Fruit fly (Drosophila melanogaster) whole organism, embryonic: ENCODE data around the gene Ctr1B.

ENCODE experiments used
- B-H2 ChIP-seq: fragments of 200-800 bp; sonication (Bioruptor generic); optimal IDR thresholded peaks from 2 replicates; lab custom pipeline; 2018; ENCODE audit warnings: missing biosample characterization, mild to moderate bottlenecking, missing genetic modification characterization
- CG10274 ChIP-seq: fragments of 200-800 bp; sonication (Bioruptor generic); optimal IDR thresholded peaks from 3 replicates; lab custom pipeline; 2017; ENCODE audit warnings: missing biosample characterization, mild to moderate bottlenecking, missing genetic modification characterization
- CG10543 ChIP-seq: fragments of 200-800 bp; sonication (Bioruptor generic); optimal IDR thresholded peaks from 3 replicates; lab custom pipeline; 2017; ENCODE audit warnings: missing biosample characterization, mild to moderate bottlenecking, missing genetic modification characterization, moderate library complexity
- CG10959 ChIP-seq: fragments of 200-800 bp; sonication (Bioruptor generic); IDR thresholded peaks from 2 replicates; pipeline ENCODE4 v1.3.6; 2022; ENCODE audit warnings: missing biosample characterization, missing genetic modification characterization
- CG11085 ChIP-seq: fragments of 200-800 bp; sonication (Bioruptor generic); IDR thresholded peaks from 2 replicates; pipeline ENCODE4 v1.3.6; 2022; ENCODE audit warnings: missing biosample characterization, missing genetic modification characterization
- CG11456 ChIP-seq: fragments of 200-800 bp; sonication (Bioruptor generic); IDR thresholded peaks from 3 replicates; pipeline ENCODE4 v1.3.6; 2022; ENCODE audit warnings: missing biosample characterization, missing genetic modification characterization
- CG1233 ChIP-seq: fragments of 200-800 bp; sonication (Bioruptor generic); optimal IDR thresholded peaks from 4 replicates; lab custom pipeline; 2018; ENCODE audit warnings: missing biosample characterization, mild to moderate bottlenecking, missing genetic modification characterization
- CG12769 ChIP-seq: fragments of 200-800 bp; sonication (Bioruptor generic); optimal IDR thresholded peaks from 2 replicates; lab custom pipeline; 2019; ENCODE audit warnings: missing biosample characterization, mild to moderate bottlenecking, missing genetic modification characterization, moderate library complexity
- CG13894 ChIP-seq: fragments of 200-800 bp; sonication (Bioruptor generic); optimal IDR thresholded peaks from 3 replicates; lab custom pipeline; 2018; ENCODE audit warnings: missing biosample characterization, mild to moderate bottlenecking, missing genetic modification characterization, moderate library complexity
- CG14014 ChIP-seq: fragments of 200-800 bp; sonication (Bioruptor generic); IDR thresholded peaks from 2 replicates; pipeline ENCODE4 v1.3.6; 2022; ENCODE audit warnings: missing biosample characterization, missing genetic modification characterization
- CG3163 ChIP-seq: fragments of 200-800 bp; sonication (Bioruptor generic); optimal IDR thresholded peaks from 3 replicates; lab custom pipeline; 2016; ENCODE audit warnings: missing biosample characterization, missing genetic modification characterization
- CG32767 ChIP-seq: fragments of 200-800 bp; sonication (Bioruptor generic); IDR thresholded peaks from 2 replicates; pipeline ENCODE4 v1.3.6; 2022; ENCODE audit warnings: missing biosample characterization, missing genetic modification characterization
- CG3281 ChIP-seq: fragments of 200-800 bp; sonication (Bioruptor generic); optimal IDR thresholded peaks from 3 replicates; lab custom pipeline; 2017; ENCODE audit warnings: missing biosample characterization, mild to moderate bottlenecking, missing genetic modification characterization
- CG4360 ChIP-seq: fragments of 200-800 bp; sonication (Bioruptor generic); IDR thresholded peaks from 2 replicates; pipeline ENCODE4 v1.3.6; 2022; ENCODE audit warnings: missing biosample characterization, missing genetic modification characterization
- CG4424 ChIP-seq: fragments of 200-800 bp; sonication (Bioruptor generic); optimal IDR thresholded peaks from 3 replicates; lab custom pipeline; 2016; ENCODE audit warnings: missing biosample characterization, missing genetic modification characterization
- CG6689 ChIP-seq: fragments of 200-800 bp; sonication (Bioruptor generic); IDR thresholded peaks from 2 replicates; pipeline ENCODE4 v1.3.6; 2022; ENCODE audit warnings: missing biosample characterization, missing genetic modification characterization
- CG6765 ChIP-seq: fragments of 200-800 bp; sonication (Bioruptor generic); optimal IDR thresholded peaks from 3 replicates; lab custom pipeline; 2017; ENCODE audit warnings: missing biosample characterization, mild to moderate bottlenecking, missing genetic modification characterization
- CG8290 ChIP-seq, 3 experiments: fragments of 200-800 bp; sonication (Bioruptor generic); optimal IDR thresholded peaks; 2 replicates each; lab custom pipeline; 2016 to 2019; ENCODE audit warnings: missing biosample characterization in 3 of 3, missing genetic modification characterization in 3 of 3, mild to moderate bottlenecking in 2 of 3, moderate library complexity in 1 of 3
- HLH4C ChIP-seq: fragments of 200-800 bp; sonication (Bioruptor generic); IDR thresholded peaks from 3 replicates; pipeline ENCODE4 v1.3.6; 2022; ENCODE audit warnings: missing biosample characterization, missing genetic modification characterization; ENCODE audit not compliant: partially characterized antibody
- Hr78 ChIP-seq, 2 experiments: fragments of 200-800 bp in 1 of 2; fragments of >200 bp in 1 of 2; sonication (Bioruptor generic) in 1 of 2; optimal IDR thresholded peaks; 2 replicates each; lab custom pipeline; 2017 to 2019; ENCODE audit warnings: missing biosample characterization in 2 of 2, missing genetic modification characterization in 2 of 2, mild to moderate bottlenecking in 1 of 2, moderate library complexity in 1 of 2
- Max ChIP-seq: fragments of 200-800 bp; sonication (Bioruptor generic); optimal IDR thresholded peaks from 2 replicates; lab custom pipeline; 2016; ENCODE audit warnings: missing biosample characterization, mild to moderate bottlenecking, missing genetic modification characterization
- Med ChIP-seq: fragments of 200-800 bp; sonication (Bioruptor generic); peaks from one replicate; lab custom pipeline; 2016; ENCODE audit warnings: missing biosample characterization, missing genetic modification characterization, mild to moderate bottlenecking, inconsistent platforms, moderate library complexity
- Oaz ChIP-seq: fragments of 200-800 bp; sonication (Bioruptor generic); IDR thresholded peaks from 2 replicates; pipeline ENCODE4 v1.3.6; 2022; ENCODE audit warnings: missing biosample characterization, missing genetic modification characterization
- Poxn ChIP-seq: fragments of 200-800 bp; sonication (Bioruptor generic); IDR thresholded peaks from 2 replicates; pipeline ENCODE4 v1.3.6; 2022; ENCODE audit warnings: missing biosample characterization, missing genetic modification characterization
- ab ChIP-seq: fragments of 200-800 bp; sonication (Bioruptor generic); optimal IDR thresholded peaks from 2 replicates; lab custom pipeline; 2016; ENCODE audit warnings: missing biosample characterization, missing genetic modification characterization
- amos ChIP-seq: fragments of 200-800 bp; sonication (Bioruptor generic); IDR thresholded peaks from 2 replicates; pipeline ENCODE4 v1.3.6; 2022; ENCODE audit warnings: missing biosample characterization, missing genetic modification characterization; ENCODE audit not compliant: partially characterized antibody
- bbx ChIP-seq: fragments of 200-800 bp; sonication (Bioruptor generic); IDR thresholded peaks from 2 replicates; pipeline ENCODE4 v1.3.6; 2022; ENCODE audit warnings: missing biosample characterization, missing genetic modification characterization; ENCODE audit not compliant: partially characterized antibody
- bcd ChIP-seq: fragments of 200-800 bp; sonication (Bioruptor generic); optimal IDR thresholded peaks from 2 replicates; lab custom pipeline; 2017; ENCODE audit warnings: missing biosample characterization, mild to moderate bottlenecking, missing genetic modification characterization
- ci ChIP-seq: fragments of 200-800 bp; sonication (Bioruptor generic); IDR thresholded peaks from 3 replicates; pipeline ENCODE4 v1.3.6; 2022; ENCODE audit warnings: missing biosample characterization, missing genetic modification characterization
- croc ChIP-seq: fragments of 200-800 bp; sonication (Bioruptor generic); conservative IDR thresholded peaks from 3 replicates; pipeline ENCODE4 v1.3.6; 2022; ENCODE audit warnings: missing biosample characterization, missing genetic modification characterization
- cwo ChIP-seq: fragments of 200-800 bp; sonication (Bioruptor generic); optimal IDR thresholded peaks from 3 replicates; lab custom pipeline; 2017; ENCODE audit warnings: missing biosample characterization, missing genetic modification characterization, mild to moderate bottlenecking, moderate library complexity, missing genetic modification reagents
- dan ChIP-seq: fragments of 200-800 bp; sonication (Bioruptor generic); IDR thresholded peaks from 2 replicates; pipeline ENCODE4 v1.3.6; 2022; ENCODE audit warnings: missing biosample characterization, missing genetic modification characterization
- dmrt11E ChIP-seq: fragments of 200-800 bp; sonication (Bioruptor generic); optimal IDR thresholded peaks from 3 replicates; lab custom pipeline; 2018; ENCODE audit warnings: missing biosample characterization, mild to moderate bottlenecking, missing genetic modification characterization, moderate library complexity
- ems ChIP-seq: fragments of 200-800 bp; sonication (Bioruptor generic); optimal IDR thresholded peaks from 3 replicates; lab custom pipeline; 2016; ENCODE audit warnings: missing biosample characterization, missing genetic modification characterization
- ftz-f1 ChIP-seq: fragments of 200-800 bp; sonication (Bioruptor generic); optimal IDR thresholded peaks from 2 replicates; lab custom pipeline; 2016; ENCODE audit warnings: missing biosample characterization, missing genetic modification characterization
- lmd ChIP-seq: fragments of 200-800 bp; sonication (Bioruptor generic); IDR thresholded peaks from 2 replicates; pipeline ENCODE4 v1.3.6; 2022; ENCODE audit warnings: missing biosample characterization, missing genetic modification characterization
- luna ChIP-seq: fragments of 200-800 bp; sonication (Bioruptor generic); optimal IDR thresholded peaks from 2 replicates; lab custom pipeline; 2016; ENCODE audit warnings: missing biosample characterization, missing genetic modification characterization
- mirr ChIP-seq: fragments of 200-800 bp; sonication (Bioruptor generic); optimal IDR thresholded peaks from 3 replicates; lab custom pipeline; 2018; ENCODE audit warnings: missing biosample characterization, mild to moderate bottlenecking, missing genetic modification characterization
- otp ChIP-seq: fragments of 200-800 bp; sonication (Bioruptor generic); IDR thresholded peaks from 3 replicates; pipeline ENCODE4, ENCODE4 v1.3.6; 2022; ENCODE audit warnings: missing biosample characterization, missing genetic modification characterization
- pfk ChIP-seq: fragments of 200-800 bp; sonication (Bioruptor generic); optimal IDR thresholded peaks from 2 replicates; lab custom pipeline; 2018; ENCODE audit warnings: missing biosample characterization, mild to moderate bottlenecking, missing genetic modification characterization, moderate library complexity
- pzg ChIP-seq: fragments of 200-800 bp; sonication (Bioruptor generic); optimal IDR thresholded peaks from 3 replicates; lab custom pipeline; 2018; ENCODE audit warnings: missing biosample characterization, mild to moderate bottlenecking, missing genetic modification characterization, moderate library complexity
- sens ChIP-seq: fragments of 200-800 bp; sonication (Bioruptor generic); peaks from one replicate; lab custom pipeline; 2016; ENCODE audit warnings: missing biosample characterization, missing genetic modification characterization
- slbo ChIP-seq: fragments of 200-800 bp; sonication (Bioruptor generic); IDR thresholded peaks from 2 replicates; pipeline ENCODE4 v1.3.6; 2022; ENCODE audit warnings: missing biosample characterization, missing genetic modification characterization
- slou ChIP-seq: fragments of 200-800 bp; sonication (Bioruptor generic); optimal IDR thresholded peaks from 3 replicates; lab custom pipeline; 2016; ENCODE audit warnings: missing biosample characterization, missing genetic modification characterization
- ssp ChIP-seq: fragments of 200-800 bp; sonication (Bioruptor generic); IDR thresholded peaks from 2 replicates; pipeline ENCODE4 v1.3.6; 2022; ENCODE audit warnings: missing biosample characterization, missing genetic modification characterization
- tin ChIP-seq: fragments of 200-800 bp; sonication (Bioruptor generic); optimal IDR thresholded peaks from 3 replicates; lab custom pipeline; 2016; ENCODE audit warnings: missing biosample characterization, missing genetic modification characterization
- trem ChIP-seq: fragments of 200-800 bp; optimal IDR thresholded peaks from 3 replicates; lab custom pipeline; 2019; ENCODE audit warnings: missing biosample characterization, mild to moderate bottlenecking, missing genetic modification characterization, moderate library complexity
- wdn ChIP-seq: fragments of 200-800 bp; sonication (Bioruptor generic); IDR thresholded peaks from 2 replicates; pipeline ENCODE4 v1.3.6; 2022; ENCODE audit warnings: missing biosample characterization, missing genetic modification characterization

Ctr1B gene

dm6 chr3R:8349449-8350115 is 32.2 kb downstream of the Ctr1B start, which contains the start of gene Atg13 (continued):
- no peak for TF ChIP-seq Max (GFP tag; lab: Kevin White, UChicago)
- no peak for TF ChIP-seq otp (GFP tag; lab: Robert Waterston, UW)
- TF ChIP-seq pfk (GFP tag; lab: Kevin White, UChicago), result no peak
- no peak for TF ChIP-seq dan (GFP tag; lab: Robert Waterston, UW)
- TF ChIP-seq Poxn (GFP tag; lab: Robert Waterston, UW), result no peak
- no peak for TF ChIP-seq CG11085 (GFP tag; lab: Robert Waterston, UW)
- TF ChIP-seq CG11456 (GFP tag; lab: Robert Waterston, UW), result 0 out of 3 replicates have a peak, but pooled peaks have one; percentile 45
- TF ChIP-seq CG32767 (GFP tag; lab: Robert Waterston, UW), result no peak
- peak; percentile 94 for TF ChIP-seq ssp
- TF ChIP-seq slou (GFP tag; lab: Kevin White, UChicago), result no peak
- TF ChIP-seq HLH4C (GFP tag; lab: Robert Waterston, UW), result peak; percentile 69
- peak; percentile 23 for TF ChIP-seq dmrt11E (tag; lab: Kevin White, UChicago)
- TF ChIP-seq ems, result no peak
- TF ChIP-seq luna (GFP tag; lab: Kevin White, UChicago), result no peak
- TF ChIP-seq CG3281 (GFP tag; lab: Kevin White, UChicago), result no peak
- no peak for TF ChIP-seq CG10959 (GFP tag; lab: Robert Waterston, UW)
- peak; percentile 39 for TF ChIP-seq tin
- no peak for TF ChIP-seq CG14014 (GFP tag; lab: Robert Waterston, UW)
- no peak for TF ChIP-seq wdn (GFP tag; lab: Robert Waterston, UW)
- no peak for TF ChIP-seq CG3163 (GFP tag; lab: Kevin White, UChicago)
- TF ChIP-seq ftz-f1 (GFP tag; lab: Kevin White, UChicago), result no peak
- TF ChIP-seq Hr78 (GFP tag; optimal IDR thresholded peaks at IDR 0.05; lab: Kevin White, UChicago), result no peak
- peak; percentile 9 for TF ChIP-seq trem
- TF ChIP-seq CG8290 (GFP tag; optimal IDR thresholded peaks at IDR 0.05; lab: Kevin White, UChicago), result peak; percentile 40
- TF ChIP-seq CG8290 (tag; optimal IDR thresholded peaks at IDR 0.05; lab: Kevin White, UChicago), result peak in 1 of 2 experiments; percentile 23
- no peak for TF ChIP-seq ab (GFP tag; lab: Kevin White, UChicago)
- TF ChIP-seq bbx (GFP tag; lab: Robert Waterston, UW), result peak; percentile 89
- no peak for TF ChIP-seq Oaz
- no peak for TF ChIP-seq bcd (GFP tag; lab: Kevin White, UChicago)
- TF ChIP-seq, all 482 proteins: peak for 145

dm6 chr3R:8352961-8353728 is 35.7 kb downstream of the Ctr1B start:
- TF ChIP-seq CG6765 (GFP tag; lab: Kevin White, UChicago) (peak; percentile 2), croc (no peak), mirr (GFP tag; lab: Kevin White, UChicago) (peak; percentile 1), CG6689 (GFP tag; lab: Robert Waterston, UW) (no peak), CG12769 (tag; lab: Kevin White, UChicago) (peak; percentile 51), Med (GFP tag; lab: Kevin White, UChicago) (peak; percentile 77), cwo (GFP tag; lab: Kevin White, UChicago) (peak; percentile 82), slbo (GFP tag; lab: Robert Waterston, UW) (no peak), ci (GFP tag; lab: Robert Waterston, UW) (0 out of 3 replicates have a peak, but pooled peaks have one; percentile 9), CG4424 (GFP tag; lab: Kevin White, UChicago) (no peak), lmd (GFP tag; lab: Robert Waterston, UW) (0 out of 2 replicates have a peak, but pooled peaks have one; percentile 16), CG4360 (GFP tag; lab: Robert Waterston, UW) (0 out of 2 replicates have a peak, but pooled peaks have one; percentile 17), amos (GFP tag; lab: Robert Waterston, UW) (0 out of 2 replicates have a peak, but pooled peaks have one; percentile 8), CG10274 (GFP tag; lab: Kevin White, UChicago) (no peak), CG10543 (peak; percentile 43), pzg (GFP tag; lab: Kevin White, UChicago) (no peak), CG13894 (tag; lab: Kevin White, UChicago) (no peak), sens (peak; percentile 41), CG1233 (GFP tag; lab: Kevin White, UChicago) (peak; percentile 6), B-H2 (GFP tag; lab: Kevin White, UChicago) (peak; percentile 15)
